Worm (Caenorhabditis elegans): ENCODE data around the gene srg-5.

The srg-5 gene

ce11 chrIII:6295972-6296700, 31.8 kb upstream of the srg-5 start, which contains the start of gene F47D12.7:
F47D12.7 (minus strand) TSS chrIII:6296022.
- no peak for TF ChIP-seq tab-1 (GFP tag; IDR thresholded peaks at IDR 0.05)
- TF ChIP-seq ztf-23 (GFP tag; IDR thresholded peaks at IDR 0.05), result no peak
- TF ChIP-seq flt-1 (GFP tag; IDR thresholded peaks at IDR 0.05), result no peak
- no peak for TF ChIP-seq med-1 (GFP tag; optimal IDR thresholded peaks at IDR 0.05; ENCODE audit: insufficient read depth)
- TF ChIP-seq T22C8.4 (GFP tag; IDR thresholded peaks at IDR 0.05), result no peak
- no peak for TF ChIP-seq ztf-29 (GFP tag; IDR thresholded peaks at IDR 0.05)
- no peak for TF ChIP-seq klf-2 (GFP tag; conservative IDR thresholded peaks at IDR 0.05)
- TF ChIP-seq cog-1 (tag; optimal IDR thresholded peaks at IDR 0.05), result no peak
- no peak for TF ChIP-seq ref-1 (GFP tag; conservative IDR thresholded peaks at IDR 0.05)

- TF ChIP-seq tab-1 (GFP tag; IDR thresholded peaks at IDR 0.05) (no peak), ref-1 (GFP tag; conservative IDR thresholded peaks at IDR 0.05) (no peak), klf-2 (GFP tag; conservative IDR thresholded peaks at IDR 0.05) (no peak), ztf-23 (GFP tag; IDR thresholded peaks at IDR 0.05) (no peak), ztf-29 (GFP tag; IDR thresholded peaks at IDR 0.05) (no peak), T22C8.4 (GFP tag; IDR thresholded peaks at IDR 0.05) (no peak), flt-1 (GFP tag; IDR thresholded peaks at IDR 0.05) (no peak), cog-1 (tag; optimal IDR thresholded peaks at IDR 0.05) (no peak), med-1 (GFP tag; optimal IDR thresholded peaks at IDR 0.05; ENCODE audit: insufficient read depth) (no peak)
These were observed 26.3 kb upstream of the srg-5 start for ce11 chrIII:6290469-6291182.

ce11 chrIII:6289366-6289765, 25.0 kb upstream of the srg-5 start:
- TF ChIP-seq klf-2 (GFP tag; conservative IDR thresholded peaks at IDR 0.05), result no peak

- TF ChIP-seq ref-1 (GFP tag; conservative IDR thresholded peaks at IDR 0.05), result no peak
- TF ChIP-seq med-1 (GFP tag; optimal IDR thresholded peaks at IDR 0.05; ENCODE audit: insufficient read depth), result no peak
- no peak for TF ChIP-seq T22C8.4 (GFP tag; IDR thresholded peaks at IDR 0.05)
- no peak for TF ChIP-seq ztf-29 (GFP tag; IDR thresholded peaks at IDR 0.05)
- no peak for TF ChIP-seq ztf-23 (GFP tag; IDR thresholded peaks at IDR 0.05)
- no peak for TF ChIP-seq cog-1 (tag; optimal IDR thresholded peaks at IDR 0.05)
- TF ChIP-seq flt-1 (GFP tag; IDR thresholded peaks at IDR 0.05), result no peak
- no peak for TF ChIP-seq klf-2 (GFP tag; conservative IDR thresholded peaks at IDR 0.05)
- TF ChIP-seq tab-1 (GFP tag; IDR thresholded peaks at IDR 0.05), result no peak
These were observed 22.8 kb upstream of the srg-5 start, which contains the start of gene F47D12.6 for ce11 chrIII:6287195-6287594. F47D12.6 (minus strand) TSS chrIII:6287295.

ce11 chrIII:6285890-6286289, 21.5 kb upstream of the srg-5 start, which contains the start of gene gadr-3:
gadr-3 (minus strand) TSS chrIII:6285990.
- TF ChIP-seq flt-1 (GFP tag; IDR thresholded peaks at IDR 0.05), result no peak
- TF ChIP-seq cog-1 (tag; optimal IDR thresholded peaks at IDR 0.05), result no peak
- no peak for TF ChIP-seq ref-1 (GFP tag; conservative IDR thresholded peaks at IDR 0.05)
- TF ChIP-seq med-1 (GFP tag; optimal IDR thresholded peaks at IDR 0.05; ENCODE audit: insufficient read depth), result no peak
- TF ChIP-seq tab-1 (GFP tag; IDR thresholded peaks at IDR 0.05), result no peak
- no peak for TF ChIP-seq ztf-23 (GFP tag; IDR thresholded peaks at IDR 0.05)
- no peak for TF ChIP-seq ztf-29 (GFP tag; IDR thresholded peaks at IDR 0.05)
- no peak for TF ChIP-seq T22C8.4 (GFP tag; IDR thresholded peaks at IDR 0.05)
- no peak for TF ChIP-seq klf-2 (GFP tag; conservative IDR thresholded peaks at IDR 0.05)

- no peak for TF ChIP-seq tab-1 (GFP tag; IDR thresholded peaks at IDR 0.05)
- peak; percentile 36; the same call in 1 of the 2 replicates for TF ChIP-seq T22C8.4 (GFP tag; IDR thresholded peaks at IDR 0.05)
These were observed 18.7 kb upstream of the srg-5 start for ce11 chrIII:6283024-6283423.

- TF ChIP-seq flt-1 (GFP tag; IDR thresholded peaks at IDR 0.05) (peak; percentile 49; the same call in 1 of the 2 replicates), cog-1 (tag; optimal IDR thresholded peaks at IDR 0.05) (peak; percentile 74), ztf-23 (GFP tag; IDR thresholded peaks at IDR 0.05) (no peak)
These were observed 15.8 kb upstream of the srg-5 start, which contains the start of gene hmg-1.2 for ce11 chrIII:6280070-6280596. hmg-1.2 (plus strand) TSS chrIII:6280380.

ce11 chrIII:6279453-6279852, 15.1 kb upstream of the srg-5 start:
- no peak for TF ChIP-seq med-1 (GFP tag; optimal IDR thresholded peaks at IDR 0.05; ENCODE audit: insufficient read depth)
- TF ChIP-seq cog-1 (tag; optimal IDR thresholded peaks at IDR 0.05), result no peak
- TF ChIP-seq tab-1 (GFP tag; IDR thresholded peaks at IDR 0.05), result no peak
- no peak for TF ChIP-seq ztf-23 (GFP tag; IDR thresholded peaks at IDR 0.05)
- no peak for TF ChIP-seq ztf-29 (GFP tag; IDR thresholded peaks at IDR 0.05)
- no peak for TF ChIP-seq T22C8.4 (GFP tag; IDR thresholded peaks at IDR 0.05)
- no peak for TF ChIP-seq klf-2 (GFP tag; conservative IDR thresholded peaks at IDR 0.05)
- TF ChIP-seq ref-1 (GFP tag; conservative IDR thresholded peaks at IDR 0.05), result no peak
- no peak for TF ChIP-seq flt-1 (GFP tag; IDR thresholded peaks at IDR 0.05)

- TF ChIP-seq cog-1 (tag; optimal IDR thresholded peaks at IDR 0.05) (peak; percentile 6), med-1 (GFP tag; optimal IDR thresholded peaks at IDR 0.05; ENCODE audit: insufficient read depth) (no peak), ref-1 (GFP tag; conservative IDR thresholded peaks at IDR 0.05) (no peak)
These were observed 14.0 kb upstream of the srg-5 start, which contains the start of gene C18F10.7 for ce11 chrIII:6278301-6278827. C18F10.7 (minus strand) TSS chrIII:6278351.

- no peak for TF ChIP-seq T22C8.4 (GFP tag; IDR thresholded peaks at IDR 0.05)
- TF ChIP-seq ref-1 (GFP tag; conservative IDR thresholded peaks at IDR 0.05), result no peak
- no peak for TF ChIP-seq med-1 (GFP tag; optimal IDR thresholded peaks at IDR 0.05; ENCODE audit: insufficient read depth)
- no peak for TF ChIP-seq flt-1 (GFP tag; IDR thresholded peaks at IDR 0.05)
- no peak for TF ChIP-seq tab-1 (GFP tag; IDR thresholded peaks at IDR 0.05)
These were observed 8.5 kb upstream of the srg-5 start, which contains the start of gene C18F10.2 for ce11 chrIII:6272868-6273267. C18F10.2 (plus strand) TSS chrIII:6273168.
